Worm (Caenorhabditis elegans) whole organism, L3 larva: Measurements from ENCODE around the gene nhr-108.
A peak's percentile ranks its signal among the peaks of the same experiment; 100 is the strongest.

Experiments used
- R02D3.7 ChIP-seq: fragments of 150-350 bp; optimal IDR thresholded peaks from 2 replicates; lab custom pipeline; 2014; ENCODE audit warnings: missing biosample characterization, missing genetic modification characterization
- aly-2 ChIP-seq: fragments of 150-350 bp; optimal IDR thresholded peaks from 2 replicates; lab custom pipeline; 2014; ENCODE audit warnings: missing biosample characterization, missing genetic modification characterization
- ama-1 ChIP-seq: fragments of 150-350 bp; optimal IDR thresholded peaks from 2 replicates; lab custom pipeline; 2018
- ceh-82 ChIP-seq: fragments of 150-350 bp; optimal IDR thresholded peaks from 2 replicates; lab custom pipeline; 2014; ENCODE audit warnings: missing biosample characterization, missing genetic modification characterization
- daf-12 ChIP-seq: fragments of 150-350 bp; optimal IDR thresholded peaks from 2 replicates; lab custom pipeline; 2014; ENCODE audit warnings: missing biosample characterization, missing genetic modification reagents, missing genetic modification characterization
- egl-27 ChIP-seq: sonication (generic microtip); optimal IDR thresholded peaks from 4 replicates; lab custom pipeline; 2017; ENCODE audit warnings: missing biosample characterization, missing genetic modification reagents, missing genetic modification characterization
- elt-1 ChIP-seq: fragments of 150-350 bp; optimal IDR thresholded peaks from 2 replicates; lab custom pipeline; 2014; ENCODE audit warnings: missing biosample characterization, missing genetic modification characterization
- elt-2 ChIP-seq: sonication (generic microtip); optimal IDR thresholded peaks from 2 replicates; lab custom pipeline; 2016; ENCODE audit warnings: missing genetic modification reagents, mild to moderate bottlenecking, missing genetic modification characterization, missing compliant biosample characterization
- elt-3 ChIP-seq, 3 experiments: fragments of 150-350 bp in 1 of 3; sonication (generic microtip) in 2 of 3; optimal IDR thresholded peaks; 2 replicates in 2 of 3; 4 replicates in 1 of 3; lab custom pipeline; 2014 to 2017; ENCODE audit warnings: missing biosample characterization in 3 of 3, missing genetic modification characterization in 3 of 3
- eor-1 ChIP-seq, 2 experiments: fragments of 150-350 bp; optimal IDR thresholded peaks; 2 replicates each; lab custom pipeline; 2014 to 2018; ENCODE audit warnings: missing biosample characterization in 2 of 2, missing genetic modification characterization in 2 of 2
- fos-1 ChIP-seq: fragments of 150-350 bp; optimal IDR thresholded peaks from 2 replicates; lab custom pipeline; 2014; ENCODE audit warnings: missing biosample characterization, missing genetic modification characterization
- jun-1 ChIP-seq: fragments of 150-350 bp; optimal IDR thresholded peaks from 2 replicates; lab custom pipeline; 2014; ENCODE audit warnings: missing biosample characterization, missing genetic modification reagents, missing genetic modification characterization
- lin-15B ChIP-seq: fragments of 150-350 bp; optimal IDR thresholded peaks from 2 replicates; lab custom pipeline; 2014; ENCODE audit warnings: missing biosample characterization, missing genetic modification characterization
- lin-39 ChIP-seq: fragments of 150-350 bp; optimal IDR thresholded peaks from 2 replicates; lab custom pipeline; 2018; ENCODE audit warnings: missing biosample characterization, missing genetic modification reagents, missing genetic modification characterization
- lsy-12 ChIP-seq: sonication (generic microtip); optimal IDR thresholded peaks from 2 replicates; lab custom pipeline; 2016; ENCODE audit warnings: mild to moderate bottlenecking, missing genetic modification characterization, missing compliant biosample characterization
- mdl-1 ChIP-seq: fragments of 150-350 bp; optimal IDR thresholded peaks from 2 replicates; lab custom pipeline; 2014; ENCODE audit warnings: missing biosample characterization, missing genetic modification characterization
- mml-1 ChIP-seq: fragments of 150-350 bp; sonication (generic microtip); optimal IDR thresholded peaks from 3 replicates; lab custom pipeline; 2014; ENCODE audit warnings: missing biosample characterization, missing genetic modification characterization
- nfya-1 ChIP-seq: sonication (generic microtip); optimal IDR thresholded peaks from 2 replicates; lab custom pipeline; 2017; ENCODE audit warnings: missing genetic modification characterization, mild to moderate bottlenecking, missing compliant biosample characterization, antibody characterized with exemption, moderate library complexity; ENCODE audit not compliant: insufficient read depth
- nhr-11 ChIP-seq: fragments of 150-350 bp; optimal IDR thresholded peaks from 2 replicates; lab custom pipeline; 2014; ENCODE audit warnings: missing biosample characterization, missing genetic modification characterization
- nhr-12 ChIP-seq: fragments of 150-350 bp; optimal IDR thresholded peaks from 2 replicates; lab custom pipeline; 2014; ENCODE audit warnings: missing biosample characterization, missing genetic modification characterization
- nhr-23 ChIP-seq: fragments of 150-350 bp; optimal IDR thresholded peaks from 2 replicates; lab custom pipeline; 2014; ENCODE audit warnings: missing biosample characterization, missing genetic modification reagents, missing genetic modification characterization
- nhr-237 ChIP-seq: fragments of 150-350 bp; optimal IDR thresholded peaks from 2 replicates; lab custom pipeline; 2014; ENCODE audit warnings: missing biosample characterization, missing genetic modification characterization
- nhr-25 ChIP-seq: sonication (generic microtip); optimal IDR thresholded peaks from 2 replicates; lab custom pipeline; 2017; ENCODE audit warnings: missing biosample characterization, missing genetic modification characterization
- nhr-43 ChIP-seq: sonication (generic microtip); optimal IDR thresholded peaks from 2 replicates; lab custom pipeline; 2016; ENCODE audit warnings: mild to moderate bottlenecking, missing genetic modification characterization, missing compliant biosample characterization; ENCODE audit not compliant: poor library complexity, severe bottlenecking
- nhr-67 ChIP-seq: fragments of 150-350 bp; optimal IDR thresholded peaks from 2 replicates; lab custom pipeline; 2014; ENCODE audit warnings: missing biosample characterization, missing genetic modification characterization
- nhr-76 ChIP-seq: fragments of 150-350 bp; sonication (generic microtip); optimal IDR thresholded peaks from 5 replicates; lab custom pipeline; 2014; ENCODE audit warnings: missing biosample characterization, missing genetic modification characterization
- pha-4 ChIP-seq: fragments of 150-350 bp; optimal IDR thresholded peaks from 2 replicates; lab custom pipeline; 2014; ENCODE audit warnings: missing biosample characterization, missing genetic modification reagents, missing genetic modification characterization
- pqm-1 ChIP-seq: fragments of 150-350 bp; optimal IDR thresholded peaks from 2 replicates; lab custom pipeline; 2017; ENCODE audit warnings: missing biosample characterization, missing genetic modification characterization, inconsistent platforms
- sea-2 ChIP-seq: fragments of 150-350 bp; sonication (generic microtip); optimal IDR thresholded peaks from 4 replicates; lab custom pipeline; 2014; ENCODE audit warnings: missing biosample characterization, missing genetic modification reagents, missing genetic modification characterization
- snpc-4 ChIP-seq: fragments of 150-350 bp; optimal IDR thresholded peaks from 2 replicates; lab custom pipeline; 2014; ENCODE audit warnings: missing biosample characterization, missing genetic modification characterization
- unc-39 ChIP-seq: sonication (generic microtip); optimal IDR thresholded peaks from 4 replicates; lab custom pipeline; 2017; ENCODE audit warnings: missing biosample characterization, missing genetic modification characterization
- ztf-11 ChIP-seq: fragments of 150-350 bp; optimal IDR thresholded peaks from 2 replicates; lab custom pipeline; 2014; ENCODE audit warnings: missing biosample characterization, missing genetic modification characterization
- ztf-4 ChIP-seq: fragments of 150-350 bp; optimal IDR thresholded peaks from 2 replicates; lab custom pipeline; 2014; ENCODE audit warnings: missing biosample characterization, missing genetic modification characterization

Gene nhr-108

DNA sequence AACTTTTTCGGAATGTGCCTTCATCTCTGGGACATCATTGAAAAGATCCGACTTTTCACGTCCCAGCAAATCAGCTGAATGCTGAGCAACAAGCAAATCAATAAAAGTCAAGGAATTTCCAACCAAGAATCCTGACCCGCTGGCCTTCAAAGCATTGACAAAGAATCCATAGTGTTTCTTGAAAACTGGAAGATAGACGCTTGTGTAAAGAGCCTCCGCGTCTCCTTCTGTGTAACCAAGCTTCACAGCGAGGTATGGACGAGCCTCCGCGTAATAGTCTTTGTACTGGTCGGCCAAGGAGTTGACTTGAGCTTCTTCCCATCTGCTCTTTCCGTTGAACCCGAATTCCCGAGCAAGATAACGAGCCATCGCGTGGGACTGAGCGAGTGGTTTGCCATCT, 9.0 kb downstream of the nhr-108 start:
- no peak for TF ChIP-seq nhr-12
- TF ChIP-seq nhr-67 (tag; lab: Kevin White, UChicago): no peak
- no peak for TF ChIP-seq ama-1
- no peak for TF ChIP-seq lin-15B (tag; lab: Kevin White, UChicago)
- TF ChIP-seq mdl-1 (tag; lab: Kevin White, UChicago): no peak
- no peak for TF ChIP-seq nhr-25 (tag; lab: Kevin White, UChicago)
- no peak for TF ChIP-seq nhr-43 (tag; lab: Kevin White, UChicago)
- no peak for TF ChIP-seq daf-12
- TF ChIP-seq sea-2 (GFP tag; lab: Kevin White, UChicago): no peak
- no peak for TF ChIP-seq fos-1 (tag; lab: Kevin White, UChicago)
- TF ChIP-seq pqm-1 (tag; lab: Kevin White, UChicago): no peak
- no peak for TF ChIP-seq elt-3 (tag; optimal IDR thresholded peaks at IDR 0.05; lab: Kevin White, UChicago)
- TF ChIP-seq nhr-237 (tag; lab: Kevin White, UChicago): no peak
- no peak for TF ChIP-seq egl-27 (tag; lab: Kevin White, UChicago)
- TF ChIP-seq R02D3.7 (tag; lab: Kevin White, UChicago): no peak
- no peak for TF ChIP-seq aly-2
- no peak for TF ChIP-seq nfya-1 (tag; lab: Kevin White, UChicago)
- no peak for TF ChIP-seq nhr-23 (tag; lab: Kevin White, UChicago)
- no peak for TF ChIP-seq elt-1 (tag; lab: Kevin White, UChicago)

- TF ChIP-seq aly-2: no peak
- no peak for TF ChIP-seq elt-2 (tag; lab: Kevin White, UChicago)
- no peak for TF ChIP-seq pha-4 (tag; lab: Kevin White, UChicago)
- no peak for TF ChIP-seq mdl-1 (tag; lab: Kevin White, UChicago)
- TF ChIP-seq ztf-11 (tag; lab: Kevin White, UChicago): no peak
- no peak for TF ChIP-seq mml-1 (tag; lab: Kevin White, UChicago)
- no peak for TF ChIP-seq lin-15B (tag; lab: Kevin White, UChicago)
- TF ChIP-seq nhr-25 (tag; lab: Kevin White, UChicago): no peak
- TF ChIP-seq nhr-76: no peak
- no peak for TF ChIP-seq snpc-4 (tag; lab: Kevin White, UChicago)
- no peak for TF ChIP-seq ztf-4
- no peak for TF ChIP-seq egl-27 (tag; lab: Kevin White, UChicago)
- TF ChIP-seq elt-1 (tag; lab: Kevin White, UChicago): no peak
- TF ChIP-seq nhr-11: no peak
- no peak for TF ChIP-seq lsy-12
Observed at ce11 chrV:15914774-15915173, 9.5 kb downstream of the nhr-108 start.

ce11 chrV:15913714-15914113, 10.6 kb downstream of the nhr-108 start, which contains the start of gene F35E8.7:
Gene F35E8.7 (plus strand): TSS chrV:15914014.
- TF ChIP-seq nhr-76 (no peak), nhr-23 (tag; lab: Kevin White, UChicago) (no peak), ztf-4 (no peak), fos-1 (tag; lab: Kevin White, UChicago) (no peak)

DNA sequence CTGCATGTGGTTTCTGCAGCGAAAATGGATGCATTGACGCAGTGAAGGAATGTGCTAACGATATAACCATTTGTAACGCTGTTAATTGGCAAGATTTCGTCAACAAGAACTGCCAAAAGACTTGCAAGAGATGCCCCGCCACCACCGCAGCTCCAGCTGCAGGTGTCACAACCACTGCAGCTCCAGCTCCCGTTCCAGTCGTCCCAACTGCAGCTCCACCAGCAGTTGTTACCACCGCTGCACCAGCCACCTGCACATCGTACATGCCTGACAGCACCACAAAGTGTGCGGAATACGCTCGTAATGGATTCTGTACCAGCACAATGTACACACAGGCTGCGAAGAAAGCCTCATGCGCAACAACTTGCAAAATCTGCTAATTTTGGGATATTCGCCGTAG, 11.6 kb downstream of the nhr-108 start:
- TF ChIP-seq unc-39 (tag; lab: Kevin White, UChicago) (no peak), egl-27 (tag; lab: Kevin White, UChicago) (no peak), eor-1 (tag; optimal IDR thresholded peaks at IDR 0.05; lab: Kevin White, UChicago) (no peak), jun-1 (no peak), elt-3 (tag; optimal IDR thresholded peaks at IDR 0.05; lab: Kevin White, UChicago) (no peak), nhr-11 (no peak), ceh-82 (tag; lab: Kevin White, UChicago) (no peak), lin-39 (tag; lab: Kevin White, UChicago) (no peak), snpc-4 (tag; lab: Kevin White, UChicago) (no peak), ztf-11 (tag; lab: Kevin White, UChicago) (no peak)

DNA sequence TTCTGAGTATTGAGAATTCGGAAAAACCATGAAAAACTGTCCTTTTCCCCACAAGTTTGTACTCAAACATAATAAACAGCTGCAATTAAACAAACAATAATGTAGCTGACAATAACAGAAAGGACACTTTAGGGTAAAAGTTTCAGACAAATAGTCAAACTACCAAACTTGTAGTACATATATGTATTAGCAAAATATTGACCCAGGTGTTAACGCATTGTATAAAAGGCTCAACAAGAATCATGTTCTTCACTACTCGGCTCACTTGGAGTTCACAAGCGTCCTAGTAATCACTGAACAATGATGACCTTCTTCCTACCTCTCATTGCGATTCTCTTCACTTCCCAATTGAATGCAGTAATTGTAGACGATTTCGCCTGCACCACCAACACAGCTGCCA, 12.4 kb downstream of the nhr-108 start, which contains the start of gene F35E8.6:
Gene F35E8.6 (plus strand): TSS at position 301 of the 400 bp plus-strand sequence.
- no peak for TF ChIP-seq aly-2

- TF ChIP-seq elt-2 (tag; lab: Kevin White, UChicago): peak; percentile 27
Observed at ce11 chrV:15905530-15905929, 18.7 kb downstream of the nhr-108 start, which contains the start of the genes F35E8.1 and F35E8.2. Gene F35E8.1 (minus strand): TSS chrV:15905630. Gene F35E8.2 (plus strand): TSS chrV:15905661.
